Worm (Caenorhabditis elegans) whole organism, L2 larva: Measurements from ENCODE around the gene madf-5.

ENCODE experiments used
- F13H6.1 ChIP-seq: sonication (generic microtip); optimal IDR thresholded peaks from 2 replicates; lab custom pipeline; 2016; ENCODE audit warnings: missing genetic modification characterization, missing compliant biosample characterization
- R02D3.7 ChIP-seq: fragments of 150-350 bp; optimal IDR thresholded peaks from 2 replicates; lab custom pipeline; 2014; ENCODE audit warnings: missing biosample characterization, missing genetic modification characterization
- Y55F3AM.14 ChIP-seq: fragments of 200-800 bp; sonication (Bioruptor generic); optimal IDR thresholded peaks from 2 replicates; lab custom pipeline; 2018; ENCODE audit warnings: mild to moderate bottlenecking, missing genetic modification characterization, missing compliant biosample characterization
- ZK546.5 ChIP-seq: sonication (generic microtip); optimal IDR thresholded peaks from 2 replicates; lab custom pipeline; 2017; ENCODE audit warnings: missing biosample characterization, missing genetic modification characterization
- ceh-16 ChIP-seq: fragments of 150-350 bp; optimal IDR thresholded peaks from 2 replicates; lab custom pipeline; 2014; ENCODE audit warnings: missing biosample characterization, missing genetic modification characterization
- dmd-4 ChIP-seq: sonication (generic microtip); optimal IDR thresholded peaks from 2 replicates; lab custom pipeline; 2017; ENCODE audit warnings: missing biosample characterization, missing genetic modification characterization
- egl-27 ChIP-seq: sonication (generic microtip); optimal IDR thresholded peaks from 3 replicates; lab custom pipeline; 2017; ENCODE audit warnings: missing biosample characterization, missing genetic modification reagents, missing genetic modification characterization
- gmeb-1 ChIP-seq: fragments of 150-350 bp; optimal IDR thresholded peaks from 2 replicates; lab custom pipeline; 2014; ENCODE audit warnings: missing biosample characterization, missing genetic modification characterization
- lin-11 ChIP-seq: fragments of 150-350 bp; sonication (generic microtip); optimal IDR thresholded peaks from 2 replicates; lab custom pipeline; 2014; ENCODE audit warnings: missing biosample characterization, missing genetic modification characterization, inconsistent platforms, mixed read lengths
- lin-39 ChIP-seq: fragments of 150-350 bp; optimal IDR thresholded peaks from 2 replicates; lab custom pipeline; 2014; ENCODE audit warnings: missing biosample characterization, missing genetic modification reagents, missing genetic modification characterization
- nhr-11 ChIP-seq: fragments of 150-350 bp; optimal IDR thresholded peaks from 2 replicates; lab custom pipeline; 2014; ENCODE audit warnings: missing biosample characterization, missing genetic modification characterization
- nhr-21 ChIP-seq: fragments of 150-350 bp; optimal IDR thresholded peaks from 2 replicates; lab custom pipeline; 2014; ENCODE audit warnings: missing biosample characterization, missing genetic modification characterization
- nhr-237 ChIP-seq: fragments of 150-350 bp; optimal IDR thresholded peaks from 2 replicates; lab custom pipeline; 2014; ENCODE audit warnings: missing biosample characterization, missing genetic modification characterization
- nhr-6 ChIP-seq: fragments of 150-350 bp; optimal IDR thresholded peaks from 2 replicates; lab custom pipeline; 2014; ENCODE audit warnings: missing biosample characterization, missing genetic modification characterization
- nhr-77 ChIP-seq: fragments of 150-350 bp; optimal IDR thresholded peaks from 2 replicates; lab custom pipeline; 2014; ENCODE audit warnings: missing biosample characterization, missing genetic modification characterization
- peb-1 ChIP-seq: fragments of 150-350 bp; optimal IDR thresholded peaks from 2 replicates; lab custom pipeline; 2014; ENCODE audit warnings: missing biosample characterization, missing genetic modification characterization
- sem-4 ChIP-seq: fragments of 150-350 bp; optimal IDR thresholded peaks from 2 replicates; lab custom pipeline; 2014; ENCODE audit warnings: missing biosample characterization, missing genetic modification reagents, missing genetic modification characterization
- skn-1 ChIP-seq: sonication (generic microtip); optimal IDR thresholded peaks from 2 replicates; lab custom pipeline; 2017; ENCODE audit warnings: missing biosample characterization, missing genetic modification characterization
- sma-3 ChIP-seq: sonication (generic microtip); optimal IDR thresholded peaks from 2 replicates; lab custom pipeline; 2016; ENCODE audit warnings: missing genetic modification reagents, missing genetic modification characterization, missing compliant biosample characterization
- sma-9 ChIP-seq, 2 experiments: fragments of 150-350 bp in 1 of 2; sonication (generic microtip) in 1 of 2; optimal IDR thresholded peaks; 2 replicates each; lab custom pipeline; 2014 to 2016; ENCODE audit warnings: missing genetic modification characterization in 2 of 2, mild to moderate bottlenecking in 1 of 2, missing biosample characterization in 1 of 2, missing compliant biosample characterization in 1 of 2, missing genetic modification reagents in 1 of 2, moderate library complexity in 1 of 2
- snpc-4 ChIP-seq: fragments of 150-350 bp; optimal IDR thresholded peaks from 2 replicates; lab custom pipeline; 2014; ENCODE audit warnings: missing biosample characterization, missing genetic modification characterization
- unc-39 ChIP-seq: fragments of 150-350 bp; optimal IDR thresholded peaks from 2 replicates; lab custom pipeline; 2014; ENCODE audit warnings: missing biosample characterization, missing genetic modification characterization
- unc-55 ChIP-seq: fragments of 150-350 bp; sonication (generic microtip); optimal IDR thresholded peaks from 3 replicates; lab custom pipeline; 2014; ENCODE audit warnings: missing biosample characterization, missing genetic modification reagents, missing genetic modification characterization
- unc-62 ChIP-seq: fragments of 150-350 bp; optimal IDR thresholded peaks from 2 replicates; lab custom pipeline; 2014; ENCODE audit warnings: missing biosample characterization, missing genetic modification reagents, missing genetic modification characterization
- zag-1 ChIP-seq: fragments of 150-350 bp; optimal IDR thresholded peaks from 2 replicates; lab custom pipeline; 2014; ENCODE audit warnings: missing biosample characterization, missing genetic modification characterization
- ztf-1 ChIP-seq: fragments of 200-800 bp; sonication (Bioruptor generic); conservative IDR thresholded peaks from 2 replicates; pipeline ENCODE4 v1.3.6; 2022; ENCODE audit warnings: missing genetic modification characterization, missing compliant biosample characterization
- ztf-11 ChIP-seq: sonication (generic microtip); optimal IDR thresholded peaks from 2 replicates; lab custom pipeline; 2017; ENCODE audit warnings: missing biosample characterization, missing genetic modification characterization
- ztf-4 ChIP-seq: fragments of 150-350 bp; optimal IDR thresholded peaks from 2 replicates; lab custom pipeline; 2014; ENCODE audit warnings: missing biosample characterization, missing genetic modification characterization

Gene madf-5

ce11 chrII:14618158-14618557 is 44.7 kb downstream of the madf-5 start:
- TF ChIP-seq lin-39 (tag; lab: Kevin White, UChicago) (no peak), nhr-6 (no peak), ztf-4 (no peak), snpc-4 (no peak), dmd-4 (no peak), egl-27 (tag; lab: Kevin White, UChicago) (no peak), lin-11 (tag; lab: Kevin White, UChicago) (no peak), sem-4 (no peak), gmeb-1 (tag; lab: Kevin White, UChicago) (no peak), ztf-11 (no peak), ceh-16 (tag; lab: Kevin White, UChicago) (no peak), unc-62 (GFP tag; lab: Kevin White, UChicago) (no peak)

DNA sequence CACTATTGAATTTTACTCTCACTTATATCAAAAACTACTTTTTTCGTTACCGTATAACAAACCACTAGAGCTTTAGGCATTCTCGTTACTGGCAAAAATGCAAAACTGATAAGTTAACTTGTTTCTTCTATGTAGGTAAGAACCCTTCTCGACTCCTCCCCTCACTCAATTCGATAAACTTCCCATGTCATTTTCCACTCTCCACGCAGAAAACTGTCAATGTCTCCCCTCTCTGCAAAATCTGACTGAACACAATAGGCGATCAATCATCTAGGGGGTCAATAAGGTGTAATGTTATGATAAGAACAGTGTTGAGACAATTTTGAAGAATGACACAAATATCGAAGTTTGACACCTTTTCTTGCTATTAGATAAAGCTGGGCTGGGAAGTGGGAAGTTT is 45.3 kb downstream of the madf-5 start:
- TF ChIP-seq nhr-21, result peak; percentile 1
- TF ChIP-seq unc-62 (GFP tag; lab: Kevin White, UChicago), result no peak
- peak; percentile 1 for TF ChIP-seq sma-3 (GFP tag; lab: Kevin White, UChicago)
- TF ChIP-seq unc-39 (tag; lab: Kevin White, UChicago), result no peak

DNA sequence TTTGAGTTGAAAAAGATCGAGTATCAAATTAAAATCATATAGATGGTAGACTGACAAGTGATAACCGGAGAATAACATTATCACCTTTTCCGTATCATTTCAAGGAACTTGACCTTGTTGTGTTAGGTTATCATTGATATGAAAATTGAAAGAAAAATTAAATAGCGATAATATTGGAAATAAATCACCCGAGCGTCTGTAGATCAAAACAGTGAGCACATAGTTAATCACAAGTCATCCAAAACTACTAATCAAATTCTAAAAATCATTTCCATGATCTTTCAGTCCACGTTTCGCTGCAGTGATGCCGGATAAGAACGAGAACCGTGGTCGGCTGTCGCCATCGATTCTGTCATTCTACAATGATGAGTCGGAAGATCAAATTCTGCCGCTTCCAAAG is 46.4 kb downstream of the madf-5 start:
- TF ChIP-seq zag-1 (no peak), nhr-21 (peak; percentile 40), snpc-4 (no peak), ztf-4 (no peak), ZK546.5 (tag; lab: Kevin White, UChicago) (no peak), F13H6.1 (tag; lab: Kevin White, UChicago) (no peak), sma-9 (GFP tag; optimal IDR thresholded peaks at IDR 0.05; lab: Kevin White, UChicago) (peak; percentile 28), sma-9 (tag; optimal IDR thresholded peaks at IDR 0.05; lab: Kevin White, UChicago) (no peak)
- TF ChIP-seq, all 48 proteins: peak for 2

ce11 chrII:14620730-14621129 is 47.3 kb downstream of the madf-5 start:
- TF ChIP-seq nhr-11 (tag; lab: Kevin White, UChicago) (no peak), nhr-77 (tag; lab: Kevin White, UChicago) (no peak), skn-1 (tag; lab: Kevin White, UChicago) (no peak), peb-1 (tag; lab: Kevin White, UChicago) (no peak), ztf-1 (no peak), R02D3.7 (no peak), unc-39 (tag; lab: Kevin White, UChicago) (no peak), Y55F3AM.14 (GFP tag; lab: Kevin White, UChicago) (no peak)

DNA sequence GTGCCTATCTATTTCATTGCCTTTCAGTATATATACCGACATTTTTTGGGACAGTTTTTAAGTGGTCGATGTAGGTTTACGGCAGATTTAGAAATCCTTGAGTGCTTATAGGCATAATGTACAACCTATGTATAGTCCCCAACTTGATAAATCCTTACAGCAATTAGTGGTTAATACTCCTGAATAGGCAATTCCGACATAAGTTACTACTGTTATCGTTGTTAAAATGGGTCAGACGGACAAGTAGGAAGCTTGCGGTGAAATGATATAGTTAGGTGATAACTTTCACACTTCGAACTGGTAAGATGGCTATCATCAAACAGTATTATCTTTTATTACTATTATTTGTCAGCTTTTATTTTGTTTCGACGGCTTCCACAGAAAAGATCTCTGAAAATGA is 49.3 kb downstream of the madf-5 start, which contains the start of gene mltn-10:
Gene mltn-10 (plus strand): TSS at position 301 of the 400 bp plus-strand sequence.
- TF ChIP-seq ztf-4, result no peak
- no peak for TF ChIP-seq nhr-237 (tag; lab: Kevin White, UChicago)
- no peak for TF ChIP-seq F13H6.1 (tag; lab: Kevin White, UChicago)
- no peak for TF ChIP-seq unc-55 (GFP tag; lab: Kevin White, UChicago)
- no peak for TF ChIP-seq sma-3 (GFP tag; lab: Kevin White, UChicago)
- TF ChIP-seq unc-62 (GFP tag; lab: Kevin White, UChicago), result no peak
- no peak for TF ChIP-seq sem-4
- no peak for TF ChIP-seq unc-39 (tag; lab: Kevin White, UChicago)
